Fruit fly (Drosophila melanogaster) whole organism, pupa: ENCODE results near the gene CG10208.

Source experiments
- CG10348 ChIP-seq: fragments of 200-800 bp; sonication (Bioruptor generic); IDR thresholded peaks from 2 replicates; pipeline ENCODE4 v1.3.6; 2022; ENCODE audit warnings: missing biosample characterization, missing genetic modification characterization
- CG12605 ChIP-seq: fragments of 200-800 bp; sonication (Bioruptor generic); IDR thresholded peaks from 2 replicates; pipeline ENCODE4 v1.3.6; 2022; ENCODE audit warnings: missing biosample characterization, missing genetic modification characterization
- CG14655 ChIP-seq: fragments of 200-800 bp; sonication (Bioruptor generic); optimal IDR thresholded peaks from 3 replicates; lab custom pipeline; 2017; ENCODE audit warnings: mild to moderate bottlenecking, missing biosample characterization, missing genetic modification reagents, missing genetic modification characterization
- CG17806 ChIP-seq: fragments of 200-800 bp; sonication (Bioruptor generic); optimal IDR thresholded peaks from 2 replicates; lab custom pipeline; 2018; ENCODE audit warnings: missing biosample characterization, mild to moderate bottlenecking, missing genetic modification characterization, moderate library complexity
- CG32121 ChIP-seq: fragments of 200-800 bp; sonication (Bioruptor generic); IDR thresholded peaks from 2 replicates; pipeline ENCODE4 v1.3.6; 2022; ENCODE audit warnings: missing biosample characterization, missing genetic modification characterization
- CG4496 ChIP-seq: fragments of 200-800 bp; sonication (Bioruptor generic); IDR thresholded peaks from 3 replicates; pipeline ENCODE4 v1.3.6; 2022; ENCODE audit warnings: missing biosample characterization, missing genetic modification characterization
- CG8301 ChIP-seq: fragments of 200-800 bp; sonication (Bioruptor generic); optimal IDR thresholded peaks from 2 replicates; lab custom pipeline; 2018; ENCODE audit warnings: missing biosample characterization, mild to moderate bottlenecking, missing genetic modification characterization
- CG9948 ChIP-seq: fragments of 200-800 bp; sonication (Bioruptor generic); optimal IDR thresholded peaks from 2 replicates; lab custom pipeline; 2018; ENCODE audit warnings: missing biosample characterization, mild to moderate bottlenecking, missing genetic modification characterization, moderate library complexity
- D1 ChIP-seq: fragments of 200-800 bp; sonication (Bioruptor generic); optimal IDR thresholded peaks from 2 replicates; lab custom pipeline; 2018; ENCODE audit warnings: missing biosample characterization, mild to moderate bottlenecking, missing genetic modification characterization, moderate library complexity
- Ets98B ChIP-seq: fragments of 200-800 bp; sonication (Bioruptor generic); IDR thresholded peaks from 2 replicates; pipeline ENCODE4 v1.3.6; 2022; ENCODE audit warnings: missing biosample characterization, missing genetic modification characterization
- Pif1B ChIP-seq: fragments of 200-800 bp; sonication (Bioruptor generic); optimal IDR thresholded peaks from 3 replicates; lab custom pipeline; 2016; ENCODE audit warnings: missing biosample characterization, missing genetic modification characterization
- Snoo ChIP-seq: fragments of 200-800 bp; sonication (Bioruptor generic); optimal IDR thresholded peaks from 3 replicates; lab custom pipeline; 2017; ENCODE audit warnings: missing biosample characterization, mild to moderate bottlenecking, missing genetic modification characterization, inconsistent platforms
- fd96Ca ChIP-seq: fragments of 200-800 bp; sonication (Bioruptor generic); IDR thresholded peaks from 3 replicates; pipeline ENCODE4 v1.3.6; 2022; ENCODE audit warnings: missing biosample characterization, missing genetic modification characterization
- gl ChIP-seq: fragments of 200-800 bp; sonication (Bioruptor generic); optimal IDR thresholded peaks from 2 replicates; lab custom pipeline; 2018; ENCODE audit warnings: missing biosample characterization, mild to moderate bottlenecking, missing genetic modification characterization

DNA sequence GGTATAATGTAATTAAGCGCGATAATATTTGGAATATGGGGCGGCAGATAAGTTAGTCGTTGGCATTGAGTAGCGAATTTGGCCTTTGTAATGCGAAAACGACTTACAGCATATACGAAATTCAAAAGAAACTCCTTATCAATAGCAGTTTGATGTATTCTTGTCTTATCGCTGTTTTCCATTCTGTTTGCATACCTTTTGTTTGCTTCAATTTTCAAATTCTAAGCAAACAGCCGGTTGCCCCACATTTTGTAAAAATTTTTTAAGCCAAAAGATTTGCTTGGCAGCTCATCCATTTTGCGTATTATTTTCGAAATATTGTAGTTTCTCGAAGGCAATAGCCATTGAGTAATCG is 9.5 kb upstream of the CG10208 start:
- no peak for TF ChIP-seq CG9948 (tag; lab: Kevin White, UChicago)
- no peak for TF ChIP-seq CG8301 (tag; lab: Kevin White, UChicago)
- TF ChIP-seq Pif1B, result no peak
- no peak for TF ChIP-seq gl (tag; lab: Kevin White, UChicago)
- TF ChIP-seq CG10348 (GFP tag; lab: Robert Waterston, UW), result no peak
- no peak for TF ChIP-seq CG14655
- TF ChIP-seq Snoo (tag; lab: Kevin White, UChicago), result no peak
- no peak for TF ChIP-seq D1 (tag; lab: Kevin White, UChicago)
- 0 out of 3 replicates have a peak, but pooled peaks have one; percentile 5 for TF ChIP-seq CG4496 (GFP tag; lab: Robert Waterston, UW)
- TF ChIP-seq CG32121 (GFP tag; lab: Robert Waterston, UW), result no peak
- TF ChIP-seq fd96Ca, result no peak
- TF ChIP-seq CG17806 (tag; lab: Kevin White, UChicago), result no peak
- TF ChIP-seq Ets98B (GFP tag; lab: Robert Waterston, UW), result no peak
- TF ChIP-seq CG12605 (GFP tag; lab: Robert Waterston, UW), result no peak
